Fruit fly (Drosophila melanogaster): ENCODE measurements around the gene SPARC.

DNA sequence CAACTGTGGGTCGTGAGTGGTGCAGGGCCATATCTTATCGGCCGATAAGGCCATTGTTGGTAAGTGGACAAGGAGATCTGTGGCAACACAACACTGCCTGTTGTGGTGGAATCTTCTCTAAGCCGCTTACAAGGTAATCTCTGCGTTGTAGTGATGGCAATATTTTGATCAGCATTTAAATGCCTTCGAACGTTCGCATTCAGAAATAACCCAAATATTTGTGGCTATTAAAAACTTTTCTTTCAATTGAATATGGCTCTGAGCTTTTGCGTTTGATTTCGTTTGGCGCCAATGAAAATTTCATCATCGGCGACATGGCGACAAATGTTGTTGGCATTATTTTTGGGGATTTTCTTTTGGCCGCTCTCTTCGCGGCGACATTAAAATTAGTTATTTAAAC lies 18.7 kb upstream of the SPARC start:
- TF ChIP-seq CG32264 (GFP tag; optimal IDR thresholded peaks at IDR 0.05) (no peak), h (GFP tag; optimal IDR thresholded peaks at IDR 0.05) (no peak), Hnf4 (GFP tag; optimal IDR thresholded peaks at IDR 0.05) (no peak), psq (GFP tag; optimal IDR thresholded peaks at IDR 0.05) (no peak), tai (GFP tag; optimal IDR thresholded peaks at IDR 0.05) (no peak), usp (GFP tag; optimal IDR thresholded peaks at IDR 0.05) (no peak)
